Worm (Caenorhabditis elegans) whole organism, L2 larva: ENCODE measurements around the gene C13G5.2.
A peak's percentile ranks its signal among the peaks of the same experiment; 100 is the strongest.

Experiments used
- C34F6.9 ChIP-seq: fragments of 150-350 bp; optimal IDR thresholded peaks from 2 replicates; lab custom pipeline; 2014; ENCODE audit warnings: missing biosample characterization, missing genetic modification characterization
- F13H6.1 ChIP-seq: sonication (generic microtip); optimal IDR thresholded peaks from 2 replicates; lab custom pipeline; 2016; ENCODE audit warnings: missing genetic modification characterization, missing compliant biosample characterization
- Y55F3AM.14 ChIP-seq: fragments of 200-800 bp; sonication (Bioruptor generic); optimal IDR thresholded peaks from 2 replicates; lab custom pipeline; 2018; ENCODE audit warnings: mild to moderate bottlenecking, missing genetic modification characterization, missing compliant biosample characterization
- ZK546.5 ChIP-seq: sonication (generic microtip); optimal IDR thresholded peaks from 2 replicates; lab custom pipeline; 2017; ENCODE audit warnings: missing biosample characterization, missing genetic modification characterization
- aly-2 ChIP-seq: fragments of 150-350 bp; optimal IDR thresholded peaks from 2 replicates; lab custom pipeline; 2014; ENCODE audit warnings: missing biosample characterization, missing genetic modification characterization
- ama-1 ChIP-seq: fragments of 150-350 bp; optimal IDR thresholded peaks from 2 replicates; lab custom pipeline; 2018; ENCODE audit warnings: inconsistent platforms
- blmp-1 ChIP-seq: sonication (generic microtip); optimal IDR thresholded peaks from 2 replicates; lab custom pipeline; 2017; ENCODE audit warnings: missing genetic modification characterization, mild to moderate bottlenecking, missing compliant biosample characterization, antibody characterized with exemption, moderate library complexity; ENCODE audit not compliant: insufficient read depth
- ceh-16 ChIP-seq: fragments of 150-350 bp; optimal IDR thresholded peaks from 2 replicates; lab custom pipeline; 2014; ENCODE audit warnings: missing biosample characterization, missing genetic modification characterization
- ceh-82 ChIP-seq: fragments of 150-350 bp; optimal IDR thresholded peaks from 2 replicates; lab custom pipeline; 2014; ENCODE audit warnings: missing biosample characterization, missing genetic modification characterization
- crh-2 ChIP-seq: sonication (generic microtip); optimal IDR thresholded peaks from 2 replicates; lab custom pipeline; 2017; ENCODE audit warnings: missing biosample characterization, missing genetic modification characterization
- dmd-4 ChIP-seq: sonication (generic microtip); optimal IDR thresholded peaks from 2 replicates; lab custom pipeline; 2017; ENCODE audit warnings: missing biosample characterization, missing genetic modification characterization
- elt-1 ChIP-seq: fragments of 150-350 bp; optimal IDR thresholded peaks from 2 replicates; lab custom pipeline; 2014; ENCODE audit warnings: missing biosample characterization, missing genetic modification characterization
- elt-3 ChIP-seq: sonication (generic microtip); optimal IDR thresholded peaks from 2 replicates; lab custom pipeline; 2017; ENCODE audit warnings: missing biosample characterization, missing genetic modification characterization
- gmeb-1 ChIP-seq: fragments of 150-350 bp; optimal IDR thresholded peaks from 2 replicates; lab custom pipeline; 2014; ENCODE audit warnings: missing biosample characterization, missing genetic modification characterization
- lin-11 ChIP-seq: fragments of 150-350 bp; sonication (generic microtip); optimal IDR thresholded peaks from 2 replicates; lab custom pipeline; 2014; ENCODE audit warnings: missing biosample characterization, missing genetic modification characterization, inconsistent platforms, mixed read lengths
- lin-13 ChIP-seq: fragments of 150-350 bp; optimal IDR thresholded peaks from 2 replicates; lab custom pipeline; 2014; ENCODE audit warnings: missing biosample characterization, missing genetic modification reagents, missing genetic modification characterization
- lin-39 ChIP-seq: fragments of 150-350 bp; optimal IDR thresholded peaks from 2 replicates; lab custom pipeline; 2014; ENCODE audit warnings: missing biosample characterization, missing genetic modification reagents, missing genetic modification characterization
- lsy-2 ChIP-seq, 2 experiments: fragments of 150-350 bp in 1 of 2; sonication (generic microtip) in 1 of 2; optimal IDR thresholded peaks; 2 replicates each; lab custom pipeline; 2014 to 2017; ENCODE audit warnings: missing biosample characterization in 2 of 2, missing genetic modification characterization in 2 of 2
- mbf-1 ChIP-seq: sonication (generic microtip); optimal IDR thresholded peaks from 2 replicates; lab custom pipeline; 2017; ENCODE audit warnings: missing biosample characterization, missing genetic modification characterization
- mdl-1 ChIP-seq, 2 experiments: fragments of 150-350 bp in 1 of 2; sonication (generic microtip) in 1 of 2; optimal IDR thresholded peaks; 2 replicates each; lab custom pipeline; 2017; ENCODE audit warnings: missing biosample characterization in 2 of 2, missing genetic modification characterization in 2 of 2
- nhr-10 ChIP-seq: sonication (generic microtip); optimal IDR thresholded peaks from 2 replicates; lab custom pipeline; 2017; ENCODE audit warnings: missing biosample characterization, missing genetic modification characterization
- nhr-11 ChIP-seq: fragments of 150-350 bp; optimal IDR thresholded peaks from 2 replicates; lab custom pipeline; 2014; ENCODE audit warnings: missing biosample characterization, missing genetic modification characterization
- nhr-12 ChIP-seq: fragments of 150-350 bp; optimal IDR thresholded peaks from 2 replicates; lab custom pipeline; 2014; ENCODE audit warnings: missing biosample characterization, missing genetic modification characterization
- nhr-129 ChIP-seq: fragments of 150-350 bp; optimal IDR thresholded peaks from 2 replicates; lab custom pipeline; 2014; ENCODE audit warnings: missing biosample characterization, missing genetic modification characterization
- nhr-21 ChIP-seq: fragments of 150-350 bp; optimal IDR thresholded peaks from 2 replicates; lab custom pipeline; 2014; ENCODE audit warnings: missing biosample characterization, missing genetic modification characterization
- nhr-23 ChIP-seq: fragments of 150-350 bp; optimal IDR thresholded peaks from 2 replicates; lab custom pipeline; 2014; ENCODE audit warnings: missing biosample characterization, missing genetic modification reagents, missing genetic modification characterization
- nhr-25 ChIP-seq: fragments of 150-350 bp; sonication (generic microtip); optimal IDR thresholded peaks from 3 replicates; lab custom pipeline; 2014; ENCODE audit warnings: missing biosample characterization, missing genetic modification characterization
- sem-4 ChIP-seq: fragments of 150-350 bp; optimal IDR thresholded peaks from 2 replicates; lab custom pipeline; 2014; ENCODE audit warnings: missing biosample characterization, missing genetic modification reagents, missing genetic modification characterization
- sma-3 ChIP-seq: sonication (generic microtip); optimal IDR thresholded peaks from 2 replicates; lab custom pipeline; 2016; ENCODE audit warnings: missing genetic modification reagents, missing genetic modification characterization, missing compliant biosample characterization
- sma-9 ChIP-seq, 2 experiments: fragments of 150-350 bp in 1 of 2; sonication (generic microtip) in 1 of 2; optimal IDR thresholded peaks; 2 replicates each; lab custom pipeline; 2014 to 2016; ENCODE audit warnings: missing genetic modification characterization in 2 of 2, mild to moderate bottlenecking in 1 of 2, missing biosample characterization in 1 of 2, missing compliant biosample characterization in 1 of 2, missing genetic modification reagents in 1 of 2, moderate library complexity in 1 of 2
- snpc-4 ChIP-seq: fragments of 150-350 bp; optimal IDR thresholded peaks from 2 replicates; lab custom pipeline; 2014; ENCODE audit warnings: missing biosample characterization, missing genetic modification characterization
- unc-39 ChIP-seq: fragments of 150-350 bp; optimal IDR thresholded peaks from 2 replicates; lab custom pipeline; 2014; ENCODE audit warnings: missing biosample characterization, missing genetic modification characterization
- unc-55 ChIP-seq: fragments of 150-350 bp; sonication (generic microtip); optimal IDR thresholded peaks from 3 replicates; lab custom pipeline; 2014; ENCODE audit warnings: missing biosample characterization, missing genetic modification reagents, missing genetic modification characterization
- unc-62 ChIP-seq: fragments of 150-350 bp; optimal IDR thresholded peaks from 2 replicates; lab custom pipeline; 2014; ENCODE audit warnings: missing biosample characterization, missing genetic modification reagents, missing genetic modification characterization
- zag-1 ChIP-seq: fragments of 150-350 bp; optimal IDR thresholded peaks from 2 replicates; lab custom pipeline; 2014; ENCODE audit warnings: missing biosample characterization, missing genetic modification characterization
- ztf-1 ChIP-seq: fragments of 200-800 bp; sonication (Bioruptor generic); conservative IDR thresholded peaks from 2 replicates; pipeline ENCODE4 v1.3.6; 2022; ENCODE audit warnings: missing genetic modification characterization, missing compliant biosample characterization
- ztf-4 ChIP-seq: fragments of 150-350 bp; optimal IDR thresholded peaks from 2 replicates; lab custom pipeline; 2014; ENCODE audit warnings: missing biosample characterization, missing genetic modification characterization

C13G5.2 gene

DNA sequence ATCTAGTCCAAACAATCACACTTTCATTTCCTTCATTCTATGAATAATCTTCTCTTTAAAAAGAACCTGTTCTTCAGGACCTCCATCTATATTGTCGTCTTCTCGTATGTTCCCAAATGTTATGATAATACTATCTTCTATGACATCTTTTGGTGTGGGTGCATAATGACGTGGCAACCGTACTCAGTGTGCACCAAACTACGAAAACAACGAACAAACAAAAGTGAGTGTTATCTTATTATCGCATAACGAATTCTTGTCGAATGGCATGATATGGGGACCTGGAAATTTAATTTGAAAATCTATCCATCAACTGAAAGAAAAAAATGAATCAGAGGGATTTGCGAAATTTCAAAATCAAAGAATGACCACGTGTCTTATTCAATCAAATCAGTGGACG lies 37.8 kb upstream of the C13G5.2 start:
- TF ChIP-seq crh-2 (tag; lab: Kevin White, UChicago), result peak; percentile 71
- no peak for TF ChIP-seq ceh-16
- TF ChIP-seq, all 48 proteins: peak for 1

DNA sequence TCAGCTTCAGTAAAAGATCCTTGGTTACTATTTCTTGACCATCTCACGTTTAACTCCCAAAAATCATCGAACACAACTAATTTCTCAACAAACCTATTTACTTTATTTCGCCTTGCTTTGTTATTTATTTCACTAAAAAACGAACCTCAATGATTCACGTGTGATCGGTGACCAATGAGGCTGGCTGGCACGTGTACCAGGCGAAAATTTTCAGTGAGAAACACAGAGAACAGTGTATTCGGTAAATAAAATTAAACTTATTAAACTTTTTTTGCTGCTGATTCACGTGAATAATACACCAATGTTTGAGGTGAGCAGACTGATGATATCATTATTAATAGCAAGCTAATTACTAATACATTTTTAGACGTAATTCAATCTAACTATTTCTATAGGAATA lies 37.1 kb upstream of the C13G5.2 start:
- TF ChIP-seq ceh-82 (tag; lab: Kevin White, UChicago) (no peak), F13H6.1 (tag; lab: Kevin White, UChicago) (peak; percentile 1), ZK546.5 (tag; lab: Kevin White, UChicago) (no peak), sma-3 (GFP tag; lab: Kevin White, UChicago) (peak; percentile 50), nhr-25 (tag; lab: Kevin White, UChicago) (peak; percentile 55), Y55F3AM.14 (GFP tag; lab: Kevin White, UChicago) (no peak), sma-9 (GFP tag; optimal IDR thresholded peaks at IDR 0.05; lab: Kevin White, UChicago) (peak; percentile 11), sma-9 (tag; optimal IDR thresholded peaks at IDR 0.05; lab: Kevin White, UChicago) (no peak)
- TF ChIP-seq, all 48 proteins: peak for 4

DNA sequence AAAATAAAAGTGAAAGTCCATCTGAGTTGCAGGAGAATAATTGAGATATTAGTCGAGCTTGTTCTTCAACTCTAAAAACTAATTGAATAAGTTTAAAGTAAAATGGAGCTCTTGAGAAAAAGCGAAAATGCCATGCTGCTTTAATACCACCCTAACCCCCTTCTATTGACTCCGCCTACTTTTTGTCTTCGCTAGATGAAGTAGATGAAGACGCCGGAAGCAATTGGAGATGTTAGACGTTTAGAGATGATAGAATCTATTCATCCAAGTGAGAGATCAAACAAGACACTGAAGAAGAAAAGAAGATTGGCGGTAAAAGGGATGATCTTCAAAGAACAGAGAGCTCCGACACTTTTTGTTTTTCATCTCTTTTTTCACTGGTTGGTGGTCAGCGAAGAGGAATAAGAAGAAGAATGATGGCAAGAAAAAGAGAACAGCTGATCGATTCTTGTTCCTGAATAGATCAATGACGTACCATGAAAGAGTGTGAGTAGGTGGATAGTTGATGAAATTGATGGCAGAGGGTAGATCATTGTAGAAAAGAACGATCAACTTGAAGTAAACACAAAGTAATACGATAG lies 36.2 kb upstream of the C13G5.2 start:
- TF ChIP-seq unc-39, result no peak
- peak; percentile 73 for TF ChIP-seq F13H6.1 (tag; lab: Kevin White, UChicago)
- TF ChIP-seq lsy-2 (tag; optimal IDR thresholded peaks at IDR 0.05; lab: Kevin White, UChicago), result peak in 1 of 2 experiments; percentile 40
- peak; percentile 36 for TF ChIP-seq ztf-4 (tag; lab: Kevin White, UChicago)
- TF ChIP-seq mbf-1 (tag; lab: Kevin White, UChicago), result no peak
- TF ChIP-seq mdl-1 (tag; optimal IDR thresholded peaks at IDR 0.05; lab: Kevin White, UChicago), result no peak
- TF ChIP-seq nhr-23 (tag; lab: Kevin White, UChicago), result no peak
- TF ChIP-seq sem-4 (tag; lab: Kevin White, UChicago), result peak; percentile 17
- no peak for TF ChIP-seq nhr-10 (tag; lab: Kevin White, UChicago)
- no peak for TF ChIP-seq snpc-4
- no peak for TF ChIP-seq gmeb-1 (tag; lab: Kevin White, UChicago)
- TF ChIP-seq zag-1 (tag; lab: Kevin White, UChicago), result no peak
- no peak for TF ChIP-seq nhr-11
- no peak for TF ChIP-seq ZK546.5 (tag; lab: Kevin White, UChicago)
- TF ChIP-seq nhr-12, result no peak
- TF ChIP-seq C34F6.9 (tag; lab: Kevin White, UChicago), result peak; percentile 25
- peak; percentile 65 for TF ChIP-seq crh-2 (tag; lab: Kevin White, UChicago)
- TF ChIP-seq ztf-1, result no peak
- no peak for TF ChIP-seq sma-3 (GFP tag; lab: Kevin White, UChicago)
- TF ChIP-seq unc-55 (GFP tag; lab: Kevin White, UChicago), result peak; percentile 3
- peak; percentile 31 for TF ChIP-seq blmp-1
- no peak for TF ChIP-seq nhr-25 (tag; lab: Kevin White, UChicago)
- peak; percentile 12 for TF ChIP-seq lin-13
- TF ChIP-seq lin-39, result no peak
- TF ChIP-seq sma-9 (GFP tag; optimal IDR thresholded peaks at IDR 0.05; lab: Kevin White, UChicago), result peak; percentile 56
- no peak for TF ChIP-seq sma-9 (tag; optimal IDR thresholded peaks at IDR 0.05; lab: Kevin White, UChicago)
- peak; percentile 33 for TF ChIP-seq nhr-129 (tag; lab: Kevin White, UChicago)
- TF ChIP-seq Y55F3AM.14 (GFP tag; lab: Kevin White, UChicago), result no peak
- TF ChIP-seq aly-2, result no peak
- TF ChIP-seq elt-3, result no peak
- TF ChIP-seq elt-1 (tag; lab: Kevin White, UChicago), result no peak

DNA sequence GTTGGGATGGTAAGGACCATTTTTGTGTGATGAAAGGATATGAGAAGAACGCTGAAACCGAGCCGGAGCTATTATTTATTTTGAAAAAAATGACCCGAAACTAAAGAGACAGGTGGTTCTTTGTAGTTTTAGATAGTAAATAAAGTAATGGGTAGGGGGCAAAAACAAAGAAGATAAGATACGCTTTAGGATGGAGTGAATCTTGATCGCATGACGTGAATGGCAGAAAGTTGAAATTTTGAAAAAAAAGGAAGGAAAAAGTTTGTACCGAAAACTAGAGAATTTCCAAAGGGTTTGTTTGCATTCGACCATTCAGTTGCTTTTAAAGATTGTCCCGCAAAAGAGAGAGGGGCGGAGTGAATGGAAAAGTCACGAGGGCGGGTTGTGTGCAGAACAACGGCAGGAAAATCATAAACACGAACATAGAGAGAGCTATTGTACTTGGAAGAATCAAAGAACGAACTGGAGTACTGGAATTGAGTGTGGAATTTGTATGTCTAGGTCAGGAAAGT lies 35.7 kb upstream of the C13G5.2 start, which contains the start of gene F22B7.9:
Gene F22B7.9, minus strand, starts transcription at position 51 of the 512 bp plus-strand sequence.
- TF ChIP-seq mbf-1 (tag; lab: Kevin White, UChicago) (no peak), nhr-21 (tag; lab: Kevin White, UChicago) (no peak), lin-11 (tag; lab: Kevin White, UChicago) (no peak), unc-62 (no peak), sma-3 (GFP tag; lab: Kevin White, UChicago) (peak; percentile 1), nhr-129 (tag; lab: Kevin White, UChicago) (peak; percentile 73), unc-55 (GFP tag; lab: Kevin White, UChicago) (no peak), aly-2 (no peak), elt-1 (tag; lab: Kevin White, UChicago) (no peak), unc-39 (no peak), sma-9 (GFP tag; optimal IDR thresholded peaks at IDR 0.05; lab: Kevin White, UChicago) (peak; percentile 56), sma-9 (tag; optimal IDR thresholded peaks at IDR 0.05; lab: Kevin White, UChicago) (no peak), ama-1 (lab: Kevin White, UChicago) (peak; percentile 86), ZK546.5 (tag; lab: Kevin White, UChicago) (no peak), dmd-4 (tag; lab: Kevin White, UChicago) (no peak)
